Fruit fly (Drosophila melanogaster) whole organism, pupa: ENCODE data around the gene CG7702.

Source experiments
- CG10348 ChIP-seq: fragments of 200-800 bp; sonication (Bioruptor generic); IDR thresholded peaks from 2 replicates; pipeline ENCODE4 v1.3.6; 2022; ENCODE audit warnings: missing biosample characterization, missing genetic modification characterization
- CG15710 ChIP-seq: fragments of 200-800 bp; sonication (Bioruptor generic); optimal IDR thresholded peaks from 2 replicates; lab custom pipeline; 2018; ENCODE audit warnings: missing biosample characterization, mild to moderate bottlenecking, missing genetic modification characterization, moderate library complexity
- CG17806 ChIP-seq: fragments of 200-800 bp; sonication (Bioruptor generic); optimal IDR thresholded peaks from 2 replicates; lab custom pipeline; 2018; ENCODE audit warnings: missing biosample characterization, mild to moderate bottlenecking, missing genetic modification characterization, moderate library complexity
- CG32121 ChIP-seq: fragments of 200-800 bp; sonication (Bioruptor generic); IDR thresholded peaks from 2 replicates; pipeline ENCODE4 v1.3.6; 2022; ENCODE audit warnings: missing biosample characterization, missing genetic modification characterization
- CG8301 ChIP-seq: fragments of 200-800 bp; sonication (Bioruptor generic); optimal IDR thresholded peaks from 2 replicates; lab custom pipeline; 2018; ENCODE audit warnings: missing biosample characterization, mild to moderate bottlenecking, missing genetic modification characterization
- EcR ChIP-seq: fragments of 200-800 bp; sonication (Bioruptor generic); optimal IDR thresholded peaks from 3 replicates; lab custom pipeline; 2019; ENCODE audit warnings: missing biosample characterization, missing genetic modification characterization, mild to moderate bottlenecking, moderate library complexity, missing genetic modification reagents
- Pif1A ChIP-seq: fragments of 200-800 bp; sonication (Bioruptor generic); optimal IDR thresholded peaks from 3 replicates; lab custom pipeline; 2016; ENCODE audit warnings: missing biosample characterization, missing genetic modification characterization
- Pif1B ChIP-seq: fragments of 200-800 bp; sonication (Bioruptor generic); optimal IDR thresholded peaks from 3 replicates; lab custom pipeline; 2016; ENCODE audit warnings: missing biosample characterization, missing genetic modification characterization

DNA sequence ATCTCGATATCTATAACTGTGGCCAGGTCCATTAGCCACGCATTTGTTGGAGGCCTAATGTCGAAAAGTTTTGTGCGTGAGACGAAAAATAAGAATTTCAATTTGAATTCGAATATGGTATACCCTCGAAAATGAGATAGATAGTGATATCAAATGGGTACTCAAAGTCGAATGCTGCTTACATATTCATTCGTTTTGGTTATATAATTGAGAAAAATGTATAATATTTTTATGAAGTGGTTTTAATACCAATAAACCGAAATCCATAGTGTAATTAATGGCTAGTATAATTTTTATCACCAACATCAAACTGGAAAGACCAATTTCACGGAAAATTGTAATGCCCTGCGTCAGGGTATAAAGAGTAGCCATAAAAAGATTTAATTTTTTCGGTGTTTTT lies 36.1 kb upstream of the CG7702 start:
- TF ChIP-seq CG8301 (tag; lab: Kevin White, UChicago) (peak; percentile 11), Pif1A (GFP tag; lab: Kevin White, UChicago) (no peak), CG15710 (tag; lab: Kevin White, UChicago) (no peak), CG32121 (0 out of 2 replicates have a peak, but pooled peaks have one; percentile 22), EcR (no peak), CG10348 (GFP tag; lab: Robert Waterston, UW) (no peak), CG17806 (tag; lab: Kevin White, UChicago) (no peak), Pif1B (no peak)
